Fruit fly (Drosophila melanogaster) whole organism, embryonic: ENCODE data around the gene CG8460.

Experiments
- Abd-B ChIP-seq: fragments of 200-800 bp; sonication (Bioruptor generic); optimal IDR thresholded peaks from 2 replicates; lab custom pipeline; 2018; ENCODE audit warnings: missing biosample characterization, mild to moderate bottlenecking, missing genetic modification characterization, moderate library complexity
- Aef1 ChIP-seq: fragments of 200-800 bp; sonication (Bioruptor generic); IDR thresholded peaks from 3 replicates; pipeline ENCODE4 v1.3.6; 2022; ENCODE audit warnings: missing biosample characterization, missing genetic modification characterization
- CG11398 ChIP-seq: fragments of 200-800 bp; sonication (Bioruptor generic); optimal IDR thresholded peaks from 2 replicates; lab custom pipeline; 2016; ENCODE audit warnings: missing biosample characterization, missing genetic modification characterization
- CG12071 ChIP-seq: fragments of 200-800 bp; sonication (Bioruptor generic); optimal IDR thresholded peaks from 3 replicates; lab custom pipeline; 2018; ENCODE audit warnings: missing biosample characterization, mild to moderate bottlenecking, missing genetic modification characterization
- CG12219 ChIP-seq: fragments of 200-800 bp; sonication (Bioruptor generic); optimal IDR thresholded peaks from 3 replicates; lab custom pipeline; 2018; ENCODE audit warnings: missing biosample characterization, mild to moderate bottlenecking, missing genetic modification characterization
- CG12236 ChIP-seq: fragments of 200-800 bp; sonication (Bioruptor generic); optimal IDR thresholded peaks from 2 replicates; lab custom pipeline; 2016; ENCODE audit warnings: missing biosample characterization, missing genetic modification characterization
- CG14014 ChIP-seq: fragments of 200-800 bp; sonication (Bioruptor generic); IDR thresholded peaks from 2 replicates; pipeline ENCODE4 v1.3.6; 2022; ENCODE audit warnings: missing biosample characterization, missing genetic modification characterization
- CG14441 ChIP-seq: fragments of 200-800 bp; sonication (Bioruptor generic); IDR thresholded peaks from 2 replicates; pipeline ENCODE4 v1.3.6; 2022; ENCODE audit warnings: missing biosample characterization, missing genetic modification characterization
- CG14860 ChIP-seq: fragments of 200-800 bp; sonication (Bioruptor generic); IDR thresholded peaks from 3 replicates; pipeline ENCODE4 v1.3.6; 2022; ENCODE audit warnings: missing biosample characterization, missing genetic modification characterization; ENCODE audit not compliant: partially characterized antibody
- CG14965 ChIP-seq: fragments of 200-800 bp; sonication (Bioruptor generic); optimal IDR thresholded peaks from 2 replicates; lab custom pipeline; 2016; ENCODE audit warnings: missing biosample characterization, missing genetic modification characterization, borderline replicate concordance
- CG2712 ChIP-seq: fragments of 200-800 bp; optimal IDR thresholded peaks from 3 replicates; lab custom pipeline; 2019; ENCODE audit warnings: missing biosample characterization, mild to moderate bottlenecking, missing genetic modification characterization, moderate library complexity
- CG30020 ChIP-seq: fragments of 200-800 bp; optimal IDR thresholded peaks from 2 replicates; lab custom pipeline; 2019; ENCODE audit warnings: missing biosample characterization, mild to moderate bottlenecking, missing genetic modification characterization, moderate library complexity
- CG30403 ChIP-seq: fragments of 200-800 bp; sonication (Bioruptor generic); optimal IDR thresholded peaks from 3 replicates; lab custom pipeline; 2016; ENCODE audit warnings: missing biosample characterization, missing genetic modification characterization
- CG31365 ChIP-seq: fragments of 200-800 bp; sonication (Bioruptor generic); optimal IDR thresholded peaks from 2 replicates; lab custom pipeline; 2018; ENCODE audit warnings: missing biosample characterization, mild to moderate bottlenecking, missing genetic modification characterization
- CG32532 ChIP-seq: fragments of 200-800 bp; sonication (Bioruptor generic); IDR thresholded peaks from 2 replicates; pipeline ENCODE4 v1.3.6; 2022; ENCODE audit warnings: missing biosample characterization, missing genetic modification characterization
- CG3995 ChIP-seq: fragments of 200-800 bp; sonication (Bioruptor generic); optimal IDR thresholded peaks from 3 replicates; lab custom pipeline; 2016; ENCODE audit warnings: missing biosample characterization, missing genetic modification characterization
- CG4854 ChIP-seq: fragments of 200-800 bp; sonication (Bioruptor generic); optimal IDR thresholded peaks from 2 replicates; lab custom pipeline; 2016; ENCODE audit warnings: missing biosample characterization, missing genetic modification characterization, inconsistent platforms
- CG7357 ChIP-seq: fragments of 200-800 bp; sonication (Bioruptor generic); IDR thresholded peaks from 3 replicates; pipeline ENCODE4 v1.3.6; 2022; ENCODE audit warnings: missing biosample characterization, missing genetic modification characterization
- CG9215 ChIP-seq: fragments of 200-800 bp; sonication (Bioruptor generic); IDR thresholded peaks from 2 replicates; pipeline ENCODE4 v1.3.6; 2022; ENCODE audit warnings: missing biosample characterization, missing genetic modification characterization
- CHES-1-like ChIP-seq: fragments of 200-800 bp; sonication (Bioruptor generic); optimal IDR thresholded peaks from 2 replicates; lab custom pipeline; 2016; ENCODE audit warnings: missing biosample characterization, missing genetic modification characterization
- H15 ChIP-seq: fragments of 200-800 bp; sonication (Bioruptor generic); IDR thresholded peaks from 3 replicates; pipeline ENCODE4 v1.3.6; 2022; ENCODE audit warnings: missing biosample characterization, missing genetic modification characterization
- Lim3 ChIP-seq: fragments of 200-800 bp; sonication (Bioruptor generic); IDR thresholded peaks from 2 replicates; pipeline ENCODE4 v1.3.6; 2022; ENCODE audit warnings: missing biosample characterization, missing genetic modification characterization
- Med ChIP-seq: fragments of 200-800 bp; sonication (Bioruptor generic); peaks from one replicate; lab custom pipeline; 2016; ENCODE audit warnings: missing biosample characterization, missing genetic modification characterization, mild to moderate bottlenecking, inconsistent platforms, moderate library complexity
- Mes4 ChIP-seq: fragments of 200-800 bp; sonication (Bioruptor generic); optimal IDR thresholded peaks from 2 replicates; lab custom pipeline; 2016; ENCODE audit warnings: missing biosample characterization, missing genetic modification characterization
- NC2α ChIP-seq: fragments of 200-800 bp; sonication (Bioruptor generic); optimal IDR thresholded peaks from 2 replicates; lab custom pipeline; 2016; ENCODE audit warnings: missing biosample characterization, missing genetic modification characterization
- NC2β ChIP-seq: fragments of 200-800 bp; sonication (Bioruptor generic); optimal IDR thresholded peaks from 2 replicates; lab custom pipeline; 2016; ENCODE audit warnings: missing biosample characterization, missing genetic modification characterization
- Nf-YA ChIP-seq: fragments of 200-800 bp; sonication (Bioruptor generic); IDR thresholded peaks from 2 replicates; pipeline ENCODE4 v1.3.6; 2022; ENCODE audit warnings: missing biosample characterization, missing genetic modification characterization
- Opbp ChIP-seq: fragments of 200-800 bp; sonication (Bioruptor generic); IDR thresholded peaks from 3 replicates; pipeline ENCODE4 v1.3.6; 2022; ENCODE audit warnings: missing biosample characterization, missing genetic modification characterization; ENCODE audit not compliant: partially characterized antibody
- PHDP ChIP-seq: fragments of 200-800 bp; sonication (Bioruptor generic); optimal IDR thresholded peaks from 3 replicates; lab custom pipeline; 2018; ENCODE audit warnings: missing biosample characterization, mild to moderate bottlenecking, missing genetic modification characterization, moderate library complexity
- Xbp1 ChIP-seq: fragments of 200-800 bp; sonication (Bioruptor generic); optimal IDR thresholded peaks from 3 replicates; lab custom pipeline; 2016; ENCODE audit warnings: missing biosample characterization, mild to moderate bottlenecking, missing genetic modification characterization
- Xrp1 ChIP-seq: fragments of 200-800 bp; sonication (Bioruptor generic); IDR thresholded peaks from 2 replicates; pipeline ENCODE4 v1.3.6; 2022; ENCODE audit warnings: missing biosample characterization, missing genetic modification characterization
- ab ChIP-seq: fragments of 200-800 bp; sonication (Bioruptor generic); optimal IDR thresholded peaks from 2 replicates; lab custom pipeline; 2016; ENCODE audit warnings: missing biosample characterization, missing genetic modification characterization
- az2 ChIP-seq: fragments of 200-800 bp; sonication (Bioruptor generic); optimal IDR thresholded peaks from 3 replicates; lab custom pipeline; 2016; ENCODE audit warnings: missing biosample characterization, missing genetic modification characterization
- croc ChIP-seq: fragments of 200-800 bp; sonication (Bioruptor generic); conservative IDR thresholded peaks from 3 replicates; pipeline ENCODE4 v1.3.6; 2022; ENCODE audit warnings: missing biosample characterization, missing genetic modification characterization
- dati ChIP-seq: fragments of 200-800 bp; sonication (Bioruptor generic); IDR thresholded peaks from 2 replicates; pipeline ENCODE4 v1.3.6; 2022; ENCODE audit warnings: missing biosample characterization, missing genetic modification characterization
- disco-r ChIP-seq: fragments of 200-800 bp; sonication (Bioruptor generic); optimal IDR thresholded peaks from 2 replicates; lab custom pipeline; 2016; ENCODE audit warnings: missing biosample characterization, missing genetic modification characterization
- eyg ChIP-seq: fragments of 200-800 bp; sonication (Bioruptor generic); optimal IDR thresholded peaks from 3 replicates; lab custom pipeline; 2016; ENCODE audit warnings: missing biosample characterization, missing genetic modification characterization
- gsb ChIP-seq: fragments of 200-800 bp; sonication (Bioruptor generic); IDR thresholded peaks from 2 replicates; pipeline ENCODE4 v1.3.6; 2022; ENCODE audit warnings: missing biosample characterization, missing genetic modification characterization
- h ChIP-seq: fragments of >200 bp; optimal IDR thresholded peaks from 2 replicates; lab custom pipeline; 2017
- ham ChIP-seq: fragments of 200-800 bp; sonication (Bioruptor generic); IDR thresholded peaks from 2 replicates; pipeline ENCODE4 v1.3.6; 2022; ENCODE audit warnings: missing biosample characterization, missing genetic modification characterization
- insv ChIP-seq, 2 experiments: fragments of 200-800 bp; sonication (Bioruptor generic); optimal IDR thresholded peaks; 3 replicates each; lab custom pipeline; 2016 to 2018; ENCODE audit warnings: missing biosample characterization in 2 of 2, missing genetic modification characterization in 2 of 2
- mirr ChIP-seq: fragments of 200-800 bp; sonication (Bioruptor generic); optimal IDR thresholded peaks from 3 replicates; lab custom pipeline; 2018; ENCODE audit warnings: missing biosample characterization, mild to moderate bottlenecking, missing genetic modification characterization
- onecut ChIP-seq: fragments of 200-800 bp; sonication (Bioruptor generic); IDR thresholded peaks from 2 replicates; pipeline ENCODE4 v1.3.6; 2022; ENCODE audit warnings: missing biosample characterization, missing genetic modification characterization
- slp2 ChIP-seq: fragments of 200-800 bp; sonication (Bioruptor generic); optimal IDR thresholded peaks from 2 replicates; lab custom pipeline; 2016; ENCODE audit warnings: missing biosample characterization, missing genetic modification characterization
- sob ChIP-seq: fragments of 200-800 bp; sonication (Bioruptor generic); IDR thresholded peaks from 2 replicates; pipeline ENCODE4 v1.3.6; 2022; ENCODE audit warnings: missing biosample characterization, missing genetic modification characterization
- tap ChIP-seq: fragments of 200-800 bp; optimal IDR thresholded peaks from 3 replicates; lab custom pipeline; 2019; ENCODE audit warnings: missing biosample characterization, mild to moderate bottlenecking, missing genetic modification characterization, moderate library complexity
- tll ChIP-seq, 2 experiments: fragments of 200-800 bp in 1 of 2; fragments of >200 bp in 1 of 2; sonication (Bioruptor generic) in 1 of 2; optimal IDR thresholded peaks; 2 replicates each; lab custom pipeline; 2017 to 2019; ENCODE audit warnings: missing biosample characterization in 2 of 2, missing genetic modification characterization in 2 of 2, mild to moderate bottlenecking in 1 of 2, moderate library complexity in 1 of 2
- ttk ChIP-seq: fragments of 200-800 bp; sonication (Bioruptor generic); IDR thresholded peaks from 2 replicates; pipeline ENCODE4 v2.1.2; 2022; ENCODE audit warnings: missing biosample characterization, missing genetic modification characterization
- unpg ChIP-seq: fragments of 200-800 bp; sonication (Bioruptor generic); optimal IDR thresholded peaks from 3 replicates; lab custom pipeline; 2018; ENCODE audit warnings: missing biosample characterization, mild to moderate bottlenecking, missing genetic modification characterization, moderate library complexity
- wek ChIP-seq: fragments of 200-800 bp; sonication (Bioruptor generic); optimal IDR thresholded peaks from 3 replicates; lab custom pipeline; 2018; ENCODE audit warnings: missing biosample characterization, mild to moderate bottlenecking, missing genetic modification characterization, moderate library complexity
- yki ChIP-seq: fragments of >200 bp; optimal IDR thresholded peaks from 3 replicates; lab custom pipeline; 2018
- zfh1 ChIP-seq: fragments of 200-800 bp; sonication (Bioruptor generic); IDR thresholded peaks from 3 replicates; pipeline ENCODE4 v1.3.6; 2022; ENCODE audit warnings: missing biosample characterization, missing genetic modification characterization

Gene CG8460

dm6 chr2L:8211070-8211469 is 14.1 kb downstream of the CG8460 start, which contains the start of gene Ssb-c31a (continued):
- no peak for TF ChIP-seq CG14965 (GFP tag; lab: Kevin White, UChicago)
- 0 out of 2 replicates have a peak, but pooled peaks have one; percentile 17 for TF ChIP-seq CG32532
- peak in 1 of 2 experiments; percentile 21 for TF ChIP-seq tll (GFP tag; optimal IDR thresholded peaks at IDR 0.05; lab: Kevin White, UChicago)
- TF ChIP-seq insv (GFP tag; optimal IDR thresholded peaks at IDR 0.05; lab: Kevin White, UChicago), result peak in 1 of 2 experiments; percentile 34
- TF ChIP-seq Opbp (GFP tag; lab: Robert Waterston, UW), result peak; percentile 40; the same call in 1 of the 3 replicates
- peak; percentile 43 for TF ChIP-seq PHDP (tag; lab: Kevin White, UChicago)
- TF ChIP-seq az2 (GFP tag; lab: Kevin White, UChicago), result peak; percentile 46
- TF ChIP-seq CG31365 (tag; lab: Kevin White, UChicago), result no peak
- TF ChIP-seq Abd-B (GFP tag; lab: Kevin White, UChicago), result peak; percentile 28
- peak; percentile 57 for TF ChIP-seq CG9215 (GFP tag; lab: Robert Waterston, UW)
- TF ChIP-seq CG12219 (GFP tag; lab: Kevin White, UChicago), result no peak
- no peak for TF ChIP-seq CG14441
- peak; percentile 45 for TF ChIP-seq CG4854 (GFP tag; lab: Kevin White, UChicago)
- TF ChIP-seq CG14014, result no peak
- TF ChIP-seq CG12071, result no peak
- peak; percentile 27 for TF ChIP-seq NC2β (GFP tag; lab: Kevin White, UChicago)
- peak; percentile 46 for TF ChIP-seq CG3995
- TF ChIP-seq Nf-YA, result no peak
- no peak for TF ChIP-seq dati (GFP tag; lab: Robert Waterston, UW)
- no peak for TF ChIP-seq h
- TF ChIP-seq tap, result no peak
- peak; percentile 88 for TF ChIP-seq onecut (GFP tag; lab: Robert Waterston, UW)
- TF ChIP-seq CG30020 (tag; lab: Kevin White, UChicago), result peak; percentile 56
- no peak for TF ChIP-seq wek (GFP tag; lab: Kevin White, UChicago)
- TF ChIP-seq slp2 (GFP tag; lab: Kevin White, UChicago), result peak; percentile 25
- no peak for TF ChIP-seq eyg
- TF ChIP-seq CG11398 (GFP tag; lab: Kevin White, UChicago), result no peak
- TF ChIP-seq Lim3 (GFP tag; lab: Robert Waterston, UW), result no peak
- TF ChIP-seq CG30403, result peak; percentile 77
- TF ChIP-seq croc (GFP tag; lab: Robert Waterston, UW), result peak; percentile 33; the same call in 1 of the 3 replicates
- peak; percentile 89 for TF ChIP-seq Med
- no peak for TF ChIP-seq CG12236
- TF ChIP-seq gsb, result no peak
- TF ChIP-seq ab (GFP tag; lab: Kevin White, UChicago), result no peak
- TF ChIP-seq Mes4 (GFP tag; lab: Kevin White, UChicago), result no peak
- TF ChIP-seq mirr (GFP tag; lab: Kevin White, UChicago), result no peak
- peak; percentile 81 for TF ChIP-seq sob (GFP tag; lab: Robert Waterston, UW)
- TF ChIP-seq disco-r (GFP tag; lab: Kevin White, UChicago), result no peak
- TF ChIP-seq Aef1 (GFP tag; lab: Robert Waterston, UW), result 0 out of 3 replicates have a peak, but pooled peaks have one; percentile 14
- no peak for TF ChIP-seq H15 (GFP tag; lab: Robert Waterston, UW)
- TF ChIP-seq ham (GFP tag; lab: Robert Waterston, UW), result no peak
- TF ChIP-seq Xrp1 (GFP tag; lab: Robert Waterston, UW), result peak; percentile 57
- TF ChIP-seq zfh1 (GFP tag; lab: Robert Waterston, UW), result peak; percentile 9; the same call in 1 of the 3 replicates
- TF ChIP-seq CG2712 (tag; lab: Kevin White, UChicago), result peak; percentile 60
- TF ChIP-seq unpg (GFP tag; lab: Kevin White, UChicago), result peak; percentile 38
- TF ChIP-seq CHES-1-like (GFP tag; lab: Kevin White, UChicago), result peak; percentile 39
- no peak for TF ChIP-seq yki (lab: Kevin White, UChicago)
- TF ChIP-seq CG14860 (GFP tag; lab: Robert Waterston, UW), result peak; percentile 47; the same call in 1 of the 3 replicates
- TF ChIP-seq CG7357, result no peak
- peak; percentile 69 for TF ChIP-seq Xbp1 (GFP tag; lab: Kevin White, UChicago)
- no peak for TF ChIP-seq NC2α (GFP tag; lab: Kevin White, UChicago)
- TF ChIP-seq ttk (GFP tag; lab: Robert Waterston, UW), result 0 out of 2 replicates have a peak, but pooled peaks have one; percentile 43
